Worm (Caenorhabditis elegans): Measurements from ENCODE around the gene W07B8.4.
A peak's percentile ranks its signal among the peaks of the same experiment; 100 is the strongest.

W07B8.4 gene

DNA sequence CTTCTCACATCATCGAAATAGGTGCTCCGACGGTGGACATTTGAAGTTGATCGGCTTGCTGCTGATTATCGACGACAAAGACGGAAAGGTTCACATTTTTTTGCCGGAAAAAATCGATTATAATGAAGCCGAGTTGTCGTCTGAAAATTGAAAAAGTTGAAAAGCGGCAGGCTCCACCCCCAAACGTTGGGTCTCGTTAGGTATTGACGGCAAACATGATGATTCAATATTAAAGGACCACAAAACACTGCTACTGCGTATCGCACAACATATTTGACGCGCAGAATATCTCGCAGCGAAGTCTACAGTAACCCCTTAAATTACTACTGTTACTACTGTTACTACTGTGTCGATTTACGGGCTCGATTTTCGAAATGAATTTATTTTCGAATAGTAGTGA lies 26.5 kb upstream of the W07B8.4 start (continued):
- TF ChIP-seq ztf-11 (tag; optimal IDR thresholded peaks at IDR 0.05) (no peak), xbp-1 (tag; optimal IDR thresholded peaks at IDR 0.05) (no peak)

DNA sequence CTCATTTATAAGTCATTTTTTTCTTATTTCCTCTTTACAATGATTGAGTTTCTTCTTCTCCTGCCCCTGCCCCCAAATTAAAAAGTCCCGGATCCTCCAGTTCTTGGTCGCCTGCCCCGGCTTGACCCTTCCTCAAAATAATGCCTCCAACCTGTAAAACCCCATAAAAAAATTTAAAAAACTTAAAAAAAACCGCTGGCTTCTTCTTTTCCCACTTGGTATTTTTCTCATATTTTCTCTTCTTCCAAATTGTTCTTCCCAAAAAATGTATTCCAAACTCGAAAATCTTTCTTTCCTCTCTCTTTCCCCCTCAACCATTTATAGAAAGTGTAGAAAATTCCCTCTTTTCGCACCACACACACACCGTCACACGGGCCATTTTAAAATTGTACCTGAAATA lies 25.7 kb upstream of the W07B8.4 start:
- no peak for TF ChIP-seq mep-1 (tag; optimal IDR thresholded peaks at IDR 0.05)
- TF ChIP-seq nhr-11 (tag; optimal IDR thresholded peaks at IDR 0.05), result no peak
- no peak for TF ChIP-seq fkh-10 (GFP tag; optimal IDR thresholded peaks at IDR 0.05)
- peak in 1 of 3 experiments; percentile 9 for TF ChIP-seq ceh-82 (tag; optimal IDR thresholded peaks at IDR 0.05)
- TF ChIP-seq nhr-85 (tag), result no peak
- TF ChIP-seq lin-13 (GFP tag; optimal IDR thresholded peaks at IDR 0.05), result no peak
- no peak for TF ChIP-seq elt-3 (tag; optimal IDR thresholded peaks at IDR 0.05)
- TF ChIP-seq unc-86 (tag; optimal IDR thresholded peaks at IDR 0.05), result no peak
- TF ChIP-seq nhr-84 (tag; optimal IDR thresholded peaks at IDR 0.05), result no peak
- TF ChIP-seq lin-14 (GFP tag; optimal IDR thresholded peaks at IDR 0.05), result peak; percentile 15

DNA sequence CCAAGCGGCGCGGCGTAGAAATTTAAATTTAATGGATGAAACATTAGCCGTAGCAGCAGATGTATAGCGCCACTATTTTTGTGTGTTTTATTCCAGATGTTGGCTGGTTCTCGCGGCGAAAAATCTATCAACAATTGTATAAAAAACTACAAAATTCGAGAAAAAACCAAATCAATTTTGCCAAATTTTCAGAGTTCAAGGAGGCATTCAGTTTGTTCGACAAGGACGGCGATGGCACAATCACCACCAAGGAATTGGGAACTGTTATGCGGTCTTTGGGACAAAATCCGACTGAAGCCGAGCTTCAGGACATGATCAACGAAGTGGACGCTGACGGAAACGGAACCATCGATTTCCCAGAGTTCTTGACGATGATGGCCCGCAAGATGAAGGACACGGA lies 24.7 kb upstream of the W07B8.4 start:
- TF ChIP-seq dsc-1 (tag; optimal IDR thresholded peaks at IDR 0.05), result peak; percentile 65
- no peak for TF ChIP-seq lin-35 (GFP tag; optimal IDR thresholded peaks at IDR 0.05)

DNA sequence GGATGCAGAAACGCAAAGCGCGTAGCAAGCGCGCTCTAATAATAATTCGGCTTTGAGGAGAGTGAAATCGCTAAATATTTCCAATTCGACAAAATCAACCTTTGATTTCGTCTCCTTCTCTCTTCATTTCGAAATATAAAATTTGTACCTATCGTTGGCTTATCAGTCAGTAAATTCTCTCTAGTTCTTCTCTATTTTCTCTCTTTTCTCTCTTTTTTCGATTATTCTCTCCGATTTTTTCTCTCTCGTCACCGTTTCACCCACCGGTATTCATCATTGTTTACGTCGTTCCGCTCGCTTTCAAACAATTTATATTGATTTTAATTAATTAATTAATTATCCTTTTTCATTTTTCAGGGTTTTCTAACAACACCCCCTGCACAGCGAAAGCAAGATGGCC lies 24.2 kb upstream of the W07B8.4 start, which contains the start of gene cmd-1:
Gene cmd-1, plus strand, starts transcription at position 358 of the 400 bp plus-strand sequence.
- TF ChIP-seq ztf-4 (tag; optimal IDR thresholded peaks at IDR 0.05) (peak; percentile 21), ets-5 (GFP tag; IDR thresholded peaks at IDR 0.05) (no peak), lir-3 (tag; optimal IDR thresholded peaks at IDR 0.05; ENCODE audit: poor library complexity) (no peak), ceh-63 (GFP tag; optimal IDR thresholded peaks at IDR 0.05) (no peak), fkh-10 (GFP tag; optimal IDR thresholded peaks at IDR 0.05) (no peak), tlp-1 (tag; optimal IDR thresholded peaks at IDR 0.05) (no peak), nhr-237 (tag; optimal IDR thresholded peaks at IDR 0.05) (no peak), ces-1 (GFP tag; optimal IDR thresholded peaks at IDR 0.05) (no peak), lin-14 (GFP tag; optimal IDR thresholded peaks at IDR 0.05) (peak; percentile 78), nhr-71 (tag; optimal IDR thresholded peaks at IDR 0.05) (peak; percentile 26), egl-27 (tag; optimal IDR thresholded peaks at IDR 0.05) (no peak), nhr-28 (tag; optimal IDR thresholded peaks at IDR 0.05) (no peak), nhr-47 (tag; optimal IDR thresholded peaks at IDR 0.05) (no peak), ceh-90 (tag; optimal IDR thresholded peaks at IDR 0.05) (no peak), aly-2 (tag; optimal IDR thresholded peaks at IDR 0.05) (no peak), sox-4 (tag; optimal IDR thresholded peaks at IDR 0.05) (no peak), efl-3 (GFP tag; optimal IDR thresholded peaks at IDR 0.05) (no peak), alr-1 (tag; optimal IDR thresholded peaks at IDR 0.05; ENCODE audit: borderline replicate concordance) (no peak), irx-1 (tag; optimal IDR thresholded peaks at IDR 0.05) (no peak), C16A3.4 (tag; optimal IDR thresholded peaks at IDR 0.05) (no peak), unc-130 (tag; optimal IDR thresholded peaks at IDR 0.05) (no peak), fos-1 (tag; optimal IDR thresholded peaks at IDR 0.05) (peak; percentile 9), mdl-1 (tag; optimal IDR thresholded peaks at IDR 0.05) (no peak), vab-15 (tag; optimal IDR thresholded peaks at IDR 0.05) (no peak), snu-23 (GFP tag; optimal IDR thresholded peaks at IDR 0.05) (peak; percentile 18), nhr-12 (tag; optimal IDR thresholded peaks at IDR 0.05) (no peak), zag-1 (tag; optimal IDR thresholded peaks at IDR 0.05) (no peak), fkh-8 (tag; optimal IDR thresholded peaks at IDR 0.05) (no peak), fkh-4 (tag; optimal IDR thresholded peaks at IDR 0.05; ENCODE audit: borderline replicate concordance) (no peak), mep-1 (tag; optimal IDR thresholded peaks at IDR 0.05) (peak; percentile 2), nhr-90 (tag; optimal IDR thresholded peaks at IDR 0.05; ENCODE audit: poor library complexity) (no peak), lin-15B (tag; optimal IDR thresholded peaks at IDR 0.05) (no peak), unc-98 (GFP tag; IDR thresholded peaks at IDR 0.05) (no peak), hpl-2 (GFP tag; optimal IDR thresholded peaks at IDR 0.05) (no peak), nhr-76 (tag; optimal IDR thresholded peaks at IDR 0.05) (no peak), nhr-19 (GFP tag; conservative IDR thresholded peaks at IDR 0.05) (no peak), zip-4 (GFP tag; optimal IDR thresholded peaks at IDR 0.05) (no peak), mef-2 (tag; optimal IDR thresholded peaks at IDR 0.05) (no peak), nhr-84 (tag; optimal IDR thresholded peaks at IDR 0.05) (no peak)
